Worm (Caenorhabditis elegans): Measurements from ENCODE around the gene gop-3.

ce11 chrIII:5285484-5285883, 25.0 kb downstream of the gop-3 start:
- TF ChIP-seq unc-62 (GFP tag; optimal IDR thresholded peaks at IDR 0.05): no peak
- no peak for TF ChIP-seq nfya-1 (tag; optimal IDR thresholded peaks at IDR 0.05; ENCODE audit: insufficient read depth)
- no peak for TF ChIP-seq elt-3 (tag; optimal IDR thresholded peaks at IDR 0.05)
- no peak for TF ChIP-seq snpc-4 (tag; optimal IDR thresholded peaks at IDR 0.05)
- no peak for TF ChIP-seq mdl-1 (tag; optimal IDR thresholded peaks at IDR 0.05)
- no peak for TF ChIP-seq lin-15B (tag; optimal IDR thresholded peaks at IDR 0.05)
- TF ChIP-seq aly-2 (tag; optimal IDR thresholded peaks at IDR 0.05): no peak

Data from whole organism, L3 larva.